Fruit fly (Drosophila melanogaster): ENCODE data around the gene crol.

crol gene

dm6 chr2L:11809823-11810222, 585 bp upstream of the crol start:
- TF ChIP-seq CG11762 (GFP tag; optimal IDR thresholded peaks at IDR 0.05; ENCODE audit: insufficient read depth) (no peak), Blimp-1 (GFP tag; optimal IDR thresholded peaks at IDR 0.05) (no peak), CG6854 (GFP tag; optimal IDR thresholded peaks at IDR 0.05) (no peak), Sox14 (GFP tag; optimal IDR thresholded peaks at IDR 0.05) (no peak)

dm6 chr2L:11808327-11808701, 924 bp downstream of the crol start:
- no peak for TF ChIP-seq Blimp-1 (GFP tag; optimal IDR thresholded peaks at IDR 0.05)
- no peak for TF ChIP-seq CG3919 (GFP tag; optimal IDR thresholded peaks at IDR 0.05)
- TF ChIP-seq CG16779 (tag; optimal IDR thresholded peaks at IDR 0.05): no peak
- peak; percentile 25 for TF ChIP-seq CG32006 (GFP tag; optimal IDR thresholded peaks at IDR 0.05)
- no peak for TF ChIP-seq CG8319 (GFP tag; optimal IDR thresholded peaks at IDR 0.05)
- TF ChIP-seq CG6808 (GFP tag; optimal IDR thresholded peaks at IDR 0.05): no peak
- no peak for TF ChIP-seq CG34406 (GFP tag; optimal IDR thresholded peaks at IDR 0.05)
- no peak for TF ChIP-seq Lpt (GFP tag; optimal IDR thresholded peaks at IDR 0.05)
- TF ChIP-seq Smox (GFP tag; optimal IDR thresholded peaks at IDR 0.05): peak; percentile 23
- no peak for TF ChIP-seq CG11902 (GFP tag; optimal IDR thresholded peaks at IDR 0.05)
- TF ChIP-seq CG6163 (GFP tag; IDR thresholded peaks at IDR 0.05): no peak
- TF ChIP-seq Hr38 (GFP tag; optimal IDR thresholded peaks at IDR 0.05): no peak
- no peak for TF ChIP-seq Eip78C (GFP tag)
- TF ChIP-seq CG3032 (tag; optimal IDR thresholded peaks at IDR 0.05): no peak
- TF ChIP-seq Hr4 (GFP tag; optimal IDR thresholded peaks at IDR 0.05): peak; percentile 6
- no peak for TF ChIP-seq CG6276 (GFP tag; optimal IDR thresholded peaks at IDR 0.05)
- TF ChIP-seq fkh (GFP tag; optimal IDR thresholded peaks at IDR 0.05): no peak
- no peak for TF ChIP-seq net (GFP tag; optimal IDR thresholded peaks at IDR 0.05)
- no peak for TF ChIP-seq spab (GFP tag; optimal IDR thresholded peaks at IDR 0.05)
- no peak for TF ChIP-seq Eip75B (GFP tag; optimal IDR thresholded peaks at IDR 0.05)
- TF ChIP-seq svp (GFP tag): no peak
- no peak for TF ChIP-seq CG6854 (GFP tag; optimal IDR thresholded peaks at IDR 0.05)
- TF ChIP-seq Met (GFP tag; optimal IDR thresholded peaks at IDR 0.05): no peak
- TF ChIP-seq topi (GFP tag; optimal IDR thresholded peaks at IDR 0.05): no peak
- TF ChIP-seq CG10669 (GFP tag; optimal IDR thresholded peaks at IDR 0.05): no peak
- no peak for TF ChIP-seq CG7368 (GFP tag; optimal IDR thresholded peaks at IDR 0.05)
- TF ChIP-seq Ets96B (tag; optimal IDR thresholded peaks at IDR 0.05): no peak
- TF ChIP-seq CG1621 (tag; optimal IDR thresholded peaks at IDR 0.05): no peak
- no peak for TF ChIP-seq esn (GFP tag; optimal IDR thresholded peaks at IDR 0.05)
- no peak for TF ChIP-seq acj6 (GFP tag; optimal IDR thresholded peaks at IDR 0.05)
- TF ChIP-seq CG8632 (GFP tag; optimal IDR thresholded peaks at IDR 0.05): no peak
- no peak for TF ChIP-seq cyc (GFP tag; optimal IDR thresholded peaks at IDR 0.05)
- peak; percentile 1 for TF ChIP-seq fd59A (GFP tag; optimal IDR thresholded peaks at IDR 0.05)

DNA sequence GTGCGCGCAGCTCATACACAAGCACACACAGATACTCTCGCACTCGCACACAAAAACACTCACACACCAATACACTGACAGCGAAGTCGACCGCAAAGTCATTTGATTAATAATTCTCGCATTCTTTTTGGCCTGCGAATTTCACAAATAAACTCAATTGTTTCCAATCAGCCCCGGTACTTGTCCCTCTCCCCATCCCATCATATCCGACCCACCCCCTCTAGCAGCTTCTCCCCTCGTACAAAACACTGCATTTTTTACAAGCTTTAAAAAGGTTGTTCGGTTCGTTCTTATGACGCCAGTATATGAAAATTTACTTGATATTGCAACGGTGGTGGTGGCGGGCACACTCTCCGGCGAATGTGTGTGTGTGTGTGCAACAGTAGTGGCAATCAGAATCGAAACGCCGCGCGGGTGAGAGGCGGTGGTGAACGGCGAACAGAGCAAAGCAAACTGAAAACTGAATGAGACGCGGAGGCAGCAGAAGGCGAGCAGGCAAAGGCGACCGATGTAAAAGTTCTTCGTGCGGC, 1.5 kb downstream of the crol start:
- TF ChIP-seq fd59A (GFP tag; optimal IDR thresholded peaks at IDR 0.05): no peak
- peak; percentile 94 for TF ChIP-seq svp (GFP tag)
- TF ChIP-seq Eip75B (GFP tag; optimal IDR thresholded peaks at IDR 0.05): peak; percentile 0
- peak; percentile 5 for TF ChIP-seq Hr4 (GFP tag; optimal IDR thresholded peaks at IDR 0.05)
- TF ChIP-seq achi (GFP tag; optimal IDR thresholded peaks at IDR 0.05): peak; percentile 11
- TF ChIP-seq Sox102F (GFP tag; optimal IDR thresholded peaks at IDR 0.05): peak; percentile 2
- TF ChIP-seq fkh (GFP tag; optimal IDR thresholded peaks at IDR 0.05): peak; percentile 42
- TF ChIP-seq CG11294 (GFP tag; IDR thresholded peaks at IDR 0.05): no peak
- peak; percentile 77 for TF ChIP-seq CG6854 (GFP tag; optimal IDR thresholded peaks at IDR 0.05)
- TF ChIP-seq esn (GFP tag; optimal IDR thresholded peaks at IDR 0.05): peak; percentile 8
- TF ChIP-seq net (GFP tag; optimal IDR thresholded peaks at IDR 0.05): peak; percentile 35
- peak; percentile 65 for TF ChIP-seq Sox14 (GFP tag; optimal IDR thresholded peaks at IDR 0.05)
- no peak for TF ChIP-seq topi (GFP tag; optimal IDR thresholded peaks at IDR 0.05)
- peak; percentile 13 for TF ChIP-seq Met (GFP tag; optimal IDR thresholded peaks at IDR 0.05)
- TF ChIP-seq Lpt (GFP tag; optimal IDR thresholded peaks at IDR 0.05): peak; percentile 64
- peak; percentile 17 for TF ChIP-seq lz (GFP tag; optimal IDR thresholded peaks at IDR 0.05)
- TF ChIP-seq dac (GFP tag; optimal IDR thresholded peaks at IDR 0.05): no peak
- TF ChIP-seq Hr38 (GFP tag; optimal IDR thresholded peaks at IDR 0.05): no peak
- TF ChIP-seq spab (GFP tag; optimal IDR thresholded peaks at IDR 0.05): no peak
- peak; percentile 78 for TF ChIP-seq CG1621 (tag; optimal IDR thresholded peaks at IDR 0.05)
- peak; percentile 65 for TF ChIP-seq dsx (GFP tag; optimal IDR thresholded peaks at IDR 0.05; ENCODE audit: poor library complexity, severe bottlenecking)
- TF ChIP-seq salr (GFP tag; optimal IDR thresholded peaks at IDR 0.05): peak in 1 of 2 experiments; percentile 19
- TF ChIP-seq CG8119 (GFP tag; IDR thresholded peaks at IDR 0.05): 0 out of 3 replicates have a peak, but pooled peaks have one; percentile 43
- no peak for TF ChIP-seq fd85E (GFP tag; optimal IDR thresholded peaks at IDR 0.05)
- no peak for TF ChIP-seq CG11762 (GFP tag; optimal IDR thresholded peaks at IDR 0.05; ENCODE audit: insufficient read depth)
- peak; percentile 59 for TF ChIP-seq CG9139 (GFP tag; optimal IDR thresholded peaks at IDR 0.05)
- TF ChIP-seq acj6 (GFP tag; optimal IDR thresholded peaks at IDR 0.05): no peak
- peak; percentile 2 for TF ChIP-seq pdm3 (GFP tag; optimal IDR thresholded peaks at IDR 0.05)
